Worm (Caenorhabditis elegans) whole organism, L4/young adult: ENCODE data around the gene Y44A6D.3.

Experiments
- W03F9.2 ChIP-seq: fragments of 150-350 bp; optimal IDR thresholded peaks from 2 replicates; lab custom pipeline; 2014; ENCODE audit warnings: missing biosample characterization, missing genetic modification characterization
- dao-5 ChIP-seq: sonication (generic microtip); optimal IDR thresholded peaks from 2 replicates; lab custom pipeline; 2016; ENCODE audit warnings: missing genotype, missing genetic modification characterization, moderate library complexity, missing compliant biosample characterization
- him-1 ChIP-seq: sonication (generic microtip); optimal IDR thresholded peaks from 2 replicates; lab custom pipeline; 2016; ENCODE audit warnings: missing genotype, missing genetic modification reagents, missing genetic modification characterization, missing compliant biosample characterization

The Y44A6D.3 gene

DNA sequence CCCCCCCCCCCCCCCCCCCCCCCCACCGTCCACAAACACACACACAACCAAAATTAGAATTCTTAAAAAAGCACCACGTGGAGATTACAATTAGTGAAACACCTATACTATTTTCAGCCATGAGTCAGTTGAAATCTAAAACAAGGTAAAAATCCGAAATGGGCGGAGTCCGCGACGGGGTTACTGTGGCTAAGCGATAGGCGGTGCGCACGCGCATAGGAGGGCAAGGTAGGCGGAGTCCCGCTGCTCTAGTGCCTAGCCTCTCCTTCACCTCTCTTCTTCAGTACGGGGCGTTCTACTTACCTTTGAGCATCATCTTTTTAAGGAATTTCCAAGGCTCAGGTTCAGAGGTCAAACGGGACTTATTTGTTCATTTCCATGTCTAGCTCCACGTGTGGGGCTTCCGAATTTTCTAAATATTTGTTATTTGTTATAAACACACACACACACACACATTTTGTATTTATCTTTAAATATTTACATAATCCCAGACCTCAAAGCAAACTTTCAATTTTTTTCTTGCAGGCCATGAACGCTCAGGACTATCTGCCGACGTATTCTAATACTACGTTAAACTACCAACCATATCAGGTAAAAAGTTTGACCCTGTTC, 35.7 kb downstream of the Y44A6D.3 start:
- no peak for TF ChIP-seq W03F9.2 (tag; lab: Kevin White, UChicago)
- no peak for TF ChIP-seq dao-5 (tag; lab: Kevin White, UChicago)
- TF ChIP-seq him-1: no peak

DNA sequence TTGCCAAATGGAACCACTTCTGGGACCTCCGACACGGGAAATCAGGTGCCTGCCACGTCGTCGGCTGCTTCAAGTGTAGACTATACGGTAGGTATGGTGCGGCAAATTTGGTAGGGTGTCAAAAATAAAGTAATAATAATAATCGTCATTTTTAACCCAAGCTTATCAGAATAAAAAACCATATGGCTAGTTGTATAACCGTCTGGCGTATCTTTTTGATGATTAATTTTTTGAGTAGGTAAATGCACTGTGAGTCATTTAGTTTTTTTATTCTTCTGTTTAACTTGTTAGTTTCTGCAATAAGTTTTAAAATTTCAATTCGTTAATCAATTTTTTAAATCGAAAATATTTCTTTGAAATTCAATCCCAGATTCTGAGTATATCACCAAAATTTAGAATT, 36.7 kb downstream of the Y44A6D.3 start:
- TF ChIP-seq dao-5 (tag; lab: Kevin White, UChicago) (no peak), W03F9.2 (tag; lab: Kevin White, UChicago) (no peak), him-1 (no peak)

DNA sequence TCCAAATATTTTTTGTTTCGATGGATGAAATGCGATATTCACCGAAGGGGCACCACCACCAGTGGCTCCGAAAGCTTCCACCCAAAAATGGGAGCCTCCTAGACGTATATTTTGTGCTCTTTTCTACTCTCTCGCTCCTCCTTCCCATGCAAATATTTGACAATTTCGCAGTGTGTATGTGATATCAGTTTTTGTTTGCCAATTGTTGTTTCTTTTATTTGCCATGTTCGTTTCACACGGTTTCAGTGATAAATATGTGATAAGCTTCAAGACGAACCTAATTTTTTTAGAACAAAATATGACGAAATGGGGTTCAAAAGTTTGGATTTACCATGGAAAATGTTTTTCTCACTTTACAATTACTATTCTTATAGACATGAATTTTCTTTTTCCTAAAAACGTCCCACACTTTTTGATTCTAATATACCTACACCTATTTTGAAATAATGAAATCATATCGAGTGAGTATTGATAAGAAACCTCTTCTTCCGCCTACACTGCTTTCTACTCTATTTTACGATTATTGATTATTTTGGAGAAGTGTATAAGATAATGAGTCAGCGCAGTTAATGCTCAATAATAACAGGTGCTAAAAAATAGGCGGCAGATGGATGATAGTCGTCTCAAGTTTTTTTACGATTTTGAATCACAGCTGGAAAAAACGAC, 38.2 kb downstream of the Y44A6D.3 start:
- TF ChIP-seq him-1: no peak
- no peak for TF ChIP-seq W03F9.2 (tag; lab: Kevin White, UChicago)
- TF ChIP-seq dao-5 (tag; lab: Kevin White, UChicago): no peak

DNA sequence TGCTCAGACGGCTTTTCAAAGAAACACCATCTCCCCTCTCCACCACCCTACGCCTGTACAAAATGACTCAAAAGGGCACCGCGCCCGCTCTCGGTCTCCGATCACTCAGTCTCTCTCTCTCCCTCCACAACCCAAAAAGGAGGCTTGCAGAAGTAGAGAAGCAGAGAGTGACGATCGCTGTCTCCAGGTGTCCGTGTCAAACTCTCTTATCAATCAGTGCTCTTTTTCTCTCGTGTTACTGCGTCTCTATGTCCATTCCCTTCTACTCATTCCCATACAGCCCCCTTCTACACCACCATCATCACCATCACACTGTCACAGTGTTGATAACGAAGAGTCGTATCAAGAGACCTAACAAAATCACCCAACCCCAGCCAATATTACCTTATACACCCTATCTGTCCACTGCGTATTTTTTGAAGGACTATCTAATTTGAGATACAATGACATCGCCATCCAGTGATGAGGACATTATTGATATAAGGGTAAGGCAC, 39.6 kb downstream of the Y44A6D.3 start, which contains the start of gene pha-4:
Gene pha-4 (plus strand): TSS at position 444 of the 494 bp plus-strand sequence.
- TF ChIP-seq him-1 (no peak), W03F9.2 (tag; lab: Kevin White, UChicago) (no peak), dao-5 (tag; lab: Kevin White, UChicago) (no peak)

DNA sequence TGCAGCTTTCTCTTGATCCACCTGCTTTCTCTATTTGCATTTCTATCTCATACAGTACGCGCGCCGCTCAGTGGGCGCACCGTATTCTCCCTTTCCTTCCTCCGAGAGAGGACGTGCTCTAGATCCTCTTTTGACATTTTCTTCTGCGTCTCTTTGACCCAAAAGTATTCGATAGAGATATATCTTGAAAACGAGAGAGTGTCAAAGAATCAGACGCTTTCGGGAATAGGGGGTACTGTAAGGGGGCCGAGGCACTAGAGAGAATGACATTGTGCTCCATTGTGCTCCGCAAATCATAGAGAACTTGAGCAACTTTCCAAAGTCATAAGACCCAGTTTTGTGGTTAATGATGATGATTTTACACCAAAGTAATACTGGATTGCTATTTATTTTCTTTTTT, 43.1 kb downstream of the Y44A6D.3 start:
- TF ChIP-seq dao-5 (tag; lab: Kevin White, UChicago): no peak

DNA sequence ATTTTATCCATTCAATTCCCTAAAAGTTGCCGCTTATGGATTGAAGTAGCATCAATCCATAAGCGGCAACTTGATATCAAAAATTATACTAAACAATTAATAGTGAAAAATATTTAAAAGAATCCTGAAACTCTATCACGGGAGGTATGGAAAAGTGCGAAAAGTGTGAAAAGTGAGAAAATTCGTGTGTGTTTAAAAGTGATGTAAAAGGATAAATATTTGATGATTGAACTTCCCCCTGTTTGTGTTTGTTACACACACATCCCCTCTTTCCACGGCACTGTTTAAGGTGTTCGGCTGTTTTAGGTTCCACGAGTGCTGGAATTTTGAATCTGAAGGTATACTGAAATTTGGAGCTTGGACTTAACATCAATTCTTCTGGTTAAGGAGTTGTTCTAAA, 44.3 kb downstream of the Y44A6D.3 start:
- TF ChIP-seq W03F9.2 (tag; lab: Kevin White, UChicago): no peak

DNA sequence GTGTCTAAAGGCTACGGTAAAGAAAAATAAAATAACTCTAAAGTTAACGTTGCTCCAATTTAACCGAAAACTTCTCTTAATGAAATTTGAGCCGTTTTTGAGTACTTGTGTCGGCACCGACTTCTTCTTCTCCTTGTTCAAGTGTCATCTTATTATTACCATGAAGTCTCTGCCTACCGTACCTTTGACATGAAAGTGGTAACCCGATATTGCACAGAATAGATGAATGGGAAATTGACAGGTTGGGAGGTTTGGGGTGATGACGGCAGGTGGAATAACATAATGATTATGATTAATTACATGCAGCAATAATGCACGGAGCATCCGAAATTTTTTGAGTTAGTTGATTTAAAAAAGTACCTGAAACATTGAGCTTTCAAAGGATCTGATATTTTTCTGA, 45.4 kb downstream of the Y44A6D.3 start:
- no peak for TF ChIP-seq W03F9.2 (tag; lab: Kevin White, UChicago)

DNA sequence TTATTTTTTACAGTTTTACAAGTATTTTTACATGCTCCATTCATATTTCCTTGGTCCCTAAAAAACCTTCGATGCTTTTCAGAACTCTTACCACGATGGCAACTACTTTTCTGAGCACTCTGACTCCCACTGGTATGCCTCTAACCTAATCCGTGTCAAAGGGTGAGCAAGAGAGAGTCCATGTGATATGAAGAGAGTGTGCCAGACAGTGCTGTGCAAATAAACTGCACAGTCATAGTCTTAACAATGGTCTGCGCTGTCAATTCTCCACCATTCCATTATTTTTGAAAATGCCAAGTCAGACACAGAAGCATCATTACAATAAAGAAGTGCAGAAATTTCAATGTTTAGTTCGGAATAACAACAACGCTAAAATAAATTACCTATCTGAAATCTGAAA, 46.9 kb downstream of the Y44A6D.3 start:
- TF ChIP-seq W03F9.2 (tag; lab: Kevin White, UChicago) (no peak), him-1 (no peak), dao-5 (tag; lab: Kevin White, UChicago) (no peak)

DNA sequence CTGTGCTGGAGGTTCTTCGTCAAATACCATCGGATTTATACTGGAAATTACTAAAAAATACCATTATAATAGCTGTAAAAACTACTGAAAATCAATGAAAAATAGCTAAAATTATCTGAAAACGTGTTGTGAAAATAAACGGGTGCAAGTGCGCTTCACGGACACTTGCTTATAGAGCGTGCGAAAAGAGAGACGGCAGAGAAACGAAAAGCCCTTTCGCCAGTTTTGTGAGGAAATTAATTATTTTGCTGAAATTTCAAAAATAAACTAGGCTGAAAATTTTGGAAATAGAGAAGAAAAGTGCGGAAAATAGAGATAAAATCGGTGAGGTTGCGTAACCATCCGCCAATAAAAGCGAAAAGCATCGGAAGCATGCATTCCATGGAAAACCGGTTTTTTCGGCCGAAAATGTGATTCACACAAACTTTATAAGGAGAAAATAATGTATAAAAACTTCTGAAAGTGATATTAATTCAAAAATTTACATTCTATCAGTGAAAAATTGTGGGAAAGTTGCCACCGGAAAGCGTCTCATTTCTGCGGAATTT, 47.9 kb downstream of the Y44A6D.3 start, which contains the start of gene dnj-25:
Gene dnj-25 (minus strand): TSS at position 57 of the 548 bp plus-strand sequence.
- no peak for TF ChIP-seq W03F9.2 (tag; lab: Kevin White, UChicago)
- no peak for TF ChIP-seq him-1
- no peak for TF ChIP-seq dao-5 (tag; lab: Kevin White, UChicago)
